Fruit fly (Drosophila melanogaster): ENCODE measurements around the gene CG42831.
A peak's percentile ranks its signal among the peaks of the same experiment; 100 is the strongest.

Gene CG42831

DNA sequence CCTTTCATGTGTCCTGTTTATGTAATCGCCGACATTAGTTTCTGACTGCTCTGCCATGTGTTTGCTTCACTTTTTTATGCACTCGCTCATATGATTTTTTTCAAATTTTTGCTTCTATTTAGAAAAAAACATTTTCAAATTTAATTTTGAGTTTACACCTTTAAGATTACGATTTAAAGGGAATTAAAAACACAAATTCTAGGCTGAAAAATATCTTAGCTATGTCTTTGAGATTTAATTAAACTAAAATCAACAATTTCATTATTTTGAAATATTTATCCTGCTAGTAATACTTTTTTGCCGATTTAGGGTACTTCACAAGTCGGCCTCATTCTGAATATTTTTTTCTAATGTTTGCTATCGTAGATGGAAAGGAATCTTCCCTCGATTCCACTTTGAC lies 18.6 kb downstream of the CG42831 start (continued):
- TF ChIP-seq CG7786 (GFP tag; optimal IDR thresholded peaks at IDR 0.05), result no peak
- no peak for TF ChIP-seq CG14050 (GFP tag; IDR thresholded peaks at IDR 0.05)
- no peak for TF ChIP-seq pzg (GFP tag; optimal IDR thresholded peaks at IDR 0.05)
- no peak for TF ChIP-seq CG17612 (GFP tag; IDR thresholded peaks at IDR 0.05)
- peak; percentile 18 for TF ChIP-seq CG15269 (tag; optimal IDR thresholded peaks at IDR 0.05)
- no peak for TF ChIP-seq az2 (GFP tag; optimal IDR thresholded peaks at IDR 0.05)
- TF ChIP-seq CG9932 (GFP tag; IDR thresholded peaks at IDR 0.05), result no peak
- no peak for TF ChIP-seq CG7357 (GFP tag; IDR thresholded peaks at IDR 0.05)
- TF ChIP-seq Elba2 (GFP tag; optimal IDR thresholded peaks at IDR 0.05), result no peak
- TF ChIP-seq CG5953 (GFP tag; IDR thresholded peaks at IDR 0.05), result no peak
- TF ChIP-seq CG9876 (GFP tag; optimal IDR thresholded peaks at IDR 0.05), result no peak
- no peak for TF ChIP-seq lola (GFP tag; optimal IDR thresholded peaks at IDR 0.05)
- TF ChIP-seq CG9797 (GFP tag; optimal IDR thresholded peaks at IDR 0.05), result no peak
- TF ChIP-seq CG7556 (GFP tag; optimal IDR thresholded peaks at IDR 0.05), result peak; percentile 18
- no peak for TF ChIP-seq bbx (GFP tag; IDR thresholded peaks at IDR 0.05; ENCODE audit: partially characterized antibody)
- peak in 1 of 2 experiments; percentile 36 for TF ChIP-seq Hr51 (GFP tag; optimal IDR thresholded peaks at IDR 0.05)
- no peak for TF ChIP-seq CG9817 (tag; optimal IDR thresholded peaks at IDR 0.05)
- no peak for TF ChIP-seq CG9609 (GFP tag; optimal IDR thresholded peaks at IDR 0.05)
- no peak for TF ChIP-seq org-1 (GFP tag; optimal IDR thresholded peaks at IDR 0.05)
- no peak for TF ChIP-seq lov (optimal IDR thresholded peaks at IDR 0.05)
- no peak for TF ChIP-seq lov (GFP tag; IDR thresholded peaks at IDR 0.05)
- TF ChIP-seq crp (GFP tag; optimal IDR thresholded peaks at IDR 0.05), result no peak
- no peak for TF ChIP-seq pan (optimal IDR thresholded peaks at IDR 0.05)
- no peak for TF ChIP-seq pan (GFP tag; optimal IDR thresholded peaks at IDR 0.05 in 1 of 2, IDR thresholded peaks at IDR 0.05 in 1 of 2)
- no peak for TF ChIP-seq GATAe (GFP tag; conservative IDR thresholded peaks at IDR 0.05)
- no peak for TF ChIP-seq pnt (GFP tag; optimal IDR thresholded peaks at IDR 0.05)
- no peak for TF ChIP-seq sqz (GFP tag; optimal IDR thresholded peaks at IDR 0.05)
- TF ChIP-seq H15 (GFP tag; IDR thresholded peaks at IDR 0.05), result no peak
- no peak for TF ChIP-seq CG4707 (GFP tag; optimal IDR thresholded peaks at IDR 0.05)
- no peak for TF ChIP-seq disco-r (GFP tag; optimal IDR thresholded peaks at IDR 0.05)
- no peak for TF ChIP-seq Ravus (GFP tag; IDR thresholded peaks at IDR 0.05)
- no peak for TF ChIP-seq bowl (GFP tag; IDR thresholded peaks at IDR 0.05)
- TF ChIP-seq Myb (GFP tag; optimal IDR thresholded peaks at IDR 0.05), result no peak
- no peak for TF ChIP-seq danr (GFP tag; IDR thresholded peaks at IDR 0.05)
- TF ChIP-seq her (GFP tag; optimal IDR thresholded peaks at IDR 0.05), result no peak
- TF ChIP-seq CG33213 (GFP tag; optimal IDR thresholded peaks at IDR 0.05), result no peak
- no peak for TF ChIP-seq cato (GFP tag; optimal IDR thresholded peaks at IDR 0.05; ENCODE audit: borderline replicate concordance)
- TF ChIP-seq CG12104 (GFP tag; optimal IDR thresholded peaks at IDR 0.05), result no peak
- no peak for TF ChIP-seq Hand (GFP tag; optimal IDR thresholded peaks at IDR 0.05)
- TF ChIP-seq Meics (GFP tag; optimal IDR thresholded peaks at IDR 0.05), result peak; percentile 11
- TF ChIP-seq zen (tag; optimal IDR thresholded peaks at IDR 0.05), result no peak
- no peak for TF ChIP-seq CG5245 (GFP tag; optimal IDR thresholded peaks at IDR 0.05)
- TF ChIP-seq CG1832 (GFP tag; optimal IDR thresholded peaks at IDR 0.05), result no peak
- no peak for TF ChIP-seq CG8478 (optimal IDR thresholded peaks at IDR 0.05)
- TF ChIP-seq CTCF (GFP tag; optimal IDR thresholded peaks at IDR 0.05), result no peak
- no peak for TF ChIP-seq fd64A (GFP tag; optimal IDR thresholded peaks at IDR 0.05)
- peak; percentile 40; the same call in 2 of the 3 replicates for TF ChIP-seq CG17361 (GFP tag; IDR thresholded peaks at IDR 0.05)
- TF ChIP-seq ase (GFP tag; IDR thresholded peaks at IDR 0.05), result no peak
- no peak for TF ChIP-seq CG12769 (tag; optimal IDR thresholded peaks at IDR 0.05)
- no peak for TF ChIP-seq sug (tag; optimal IDR thresholded peaks at IDR 0.05)
- TF ChIP-seq H2.0 (GFP tag; IDR thresholded peaks at IDR 0.05), result no peak
- no peak for TF ChIP-seq NFAT (GFP tag; IDR thresholded peaks at IDR 0.05)
- no peak for TF ChIP-seq nerfin-2 (GFP tag; IDR thresholded peaks at IDR 0.05; ENCODE audit: partially characterized antibody)
- TF ChIP-seq z (GFP tag; IDR thresholded peaks at IDR 0.05), result no peak

Data from whole organism, embryonic.